Worm (Caenorhabditis elegans) whole organism, midembryonic: Measurements from ENCODE around the gene mes-6.

Experiments used
- T22C8.4 ChIP-seq: fragments of 200-800 bp; sonication (Bioruptor generic); IDR thresholded peaks from 2 replicates; pipeline ENCODE4 v1.3.6; 2022; ENCODE audit warnings: missing genetic modification characterization, missing compliant biosample characterization
- cog-1 ChIP-seq: sonication (generic microtip); optimal IDR thresholded peaks from 2 replicates; lab custom pipeline; 2016; ENCODE audit warnings: missing genetic modification characterization, missing compliant biosample characterization
- flt-1 ChIP-seq: fragments of 200-800 bp; sonication (Bioruptor generic); IDR thresholded peaks from 2 replicates; pipeline ENCODE4 v1.3.6; 2022; ENCODE audit warnings: missing genetic modification characterization, missing compliant biosample characterization
- klf-2 ChIP-seq: fragments of 200-800 bp; sonication (Bioruptor generic); conservative IDR thresholded peaks from 2 replicates; pipeline ENCODE4 v1.3.6; 2022; ENCODE audit warnings: missing genetic modification reagents, missing genetic modification characterization, missing compliant biosample characterization
- med-1 ChIP-seq: sonication (generic microtip); optimal IDR thresholded peaks from 2 replicates; lab custom pipeline; 2017; ENCODE audit warnings: missing genetic modification characterization, mild to moderate bottlenecking, missing compliant biosample characterization, antibody characterized with exemption, missing genetic modification reagents; ENCODE audit not compliant: insufficient read depth
- tab-1 ChIP-seq: fragments of 200-800 bp; sonication (Bioruptor generic); IDR thresholded peaks from 2 replicates; pipeline ENCODE4 v1.3.6; 2022; ENCODE audit warnings: missing genetic modification characterization, missing compliant biosample characterization
- ztf-23 ChIP-seq: fragments of 200-800 bp; sonication (Bioruptor generic); IDR thresholded peaks from 2 replicates; pipeline ENCODE4 v1.3.6; 2022; ENCODE audit warnings: missing genetic modification reagents, missing genetic modification characterization, missing compliant biosample characterization
- ztf-29 ChIP-seq: fragments of 200-800 bp; sonication (Bioruptor generic); IDR thresholded peaks from 2 replicates; pipeline ENCODE4 v1.3.6; 2022; ENCODE audit warnings: missing genetic modification reagents, missing genetic modification characterization, missing compliant biosample characterization

DNA sequence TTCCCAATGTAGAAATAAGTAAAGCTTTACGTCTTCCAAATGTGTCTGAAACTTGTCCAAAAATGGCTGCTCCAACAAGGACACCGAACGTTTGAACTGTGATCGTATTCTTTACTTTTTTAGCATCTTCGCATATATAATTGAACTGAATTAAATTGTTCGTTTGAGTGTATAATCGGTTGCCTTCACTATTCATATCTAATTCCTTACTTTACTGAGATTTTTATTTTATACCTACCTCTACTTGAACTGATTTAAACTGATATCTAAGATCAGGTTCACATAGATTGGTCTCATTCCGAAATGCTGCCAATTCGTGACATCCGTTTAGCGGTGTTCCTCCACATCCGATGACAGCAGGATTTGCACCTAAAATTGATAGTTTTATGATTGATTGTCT is 48.7 kb upstream of the mes-6 start:
- TF ChIP-seq cog-1, result no peak
- no peak for TF ChIP-seq ztf-29 (GFP tag; lab: Robert Waterston, UW)
- TF ChIP-seq flt-1 (GFP tag; lab: Robert Waterston, UW), result no peak
- TF ChIP-seq ztf-23 (GFP tag; lab: Robert Waterston, UW), result no peak
- TF ChIP-seq T22C8.4 (GFP tag; lab: Robert Waterston, UW), result no peak
- no peak for TF ChIP-seq tab-1
- no peak for TF ChIP-seq med-1
- no peak for TF ChIP-seq klf-2 (GFP tag; lab: Robert Waterston, UW)
